Worm (Caenorhabditis elegans) whole organism, young adult: Measurements from ENCODE around the gene far-8.

Source experiments
- Y95B8A.8 ChIP-seq: fragments of 200-800 bp; sonication (Bioruptor generic); IDR thresholded peaks from 2 replicates; pipeline ENCODE4 v1.3.6; 2022; ENCODE audit warnings: missing genetic modification reagents, missing genetic modification characterization, missing compliant biosample characterization
- bed-2 ChIP-seq: fragments of 200-800 bp; sonication (Bioruptor generic); IDR thresholded peaks from 2 replicates; pipeline ENCODE4 v1.3.6; 2022; ENCODE audit warnings: missing genetic modification reagents, missing genetic modification characterization, missing compliant biosample characterization
- chd-7 ChIP-seq: sonication (generic microtip); optimal IDR thresholded peaks from 2 replicates; lab custom pipeline; 2016; ENCODE audit warnings: mild to moderate bottlenecking, missing genetic modification characterization, moderate library complexity, missing compliant biosample characterization
- ets-4 ChIP-seq: fragments of 200-800 bp; sonication (Bioruptor generic); optimal IDR thresholded peaks from 2 replicates; lab custom pipeline; 2018; ENCODE audit warnings: mild to moderate bottlenecking, missing genetic modification characterization, missing compliant biosample characterization
- fkh-3 ChIP-seq: sonication (generic microtip); optimal IDR thresholded peaks from 2 replicates; lab custom pipeline; 2016; ENCODE audit warnings: mild to moderate bottlenecking, missing genetic modification characterization, missing compliant biosample characterization
- let-526 ChIP-seq: fragments of 200-800 bp; sonication (Bioruptor generic); IDR thresholded peaks from 2 replicates; pipeline ENCODE4 v1.3.6; 2022; ENCODE audit warnings: missing genetic modification reagents, missing genetic modification characterization, missing compliant biosample characterization
- zim-3 ChIP-seq: sonication (generic microtip); optimal IDR thresholded peaks from 2 replicates; lab custom pipeline; 2017; ENCODE audit warnings: mild to moderate bottlenecking, missing genetic modification characterization, moderate library complexity, missing compliant biosample characterization

ce11 chrIII:883595-883994 lies 40.9 kb downstream of the far-8 start:
- TF ChIP-seq bed-2 (GFP tag; lab: Robert Waterston, UW): no peak
- TF ChIP-seq let-526 (GFP tag; lab: Robert Waterston, UW): no peak
- TF ChIP-seq fkh-3: no peak
- no peak for TF ChIP-seq zim-3
- TF ChIP-seq ets-4: no peak
- TF ChIP-seq chd-7 (tag; lab: Kevin White, UChicago): no peak
- TF ChIP-seq Y95B8A.8: no peak
